Worm (Caenorhabditis elegans): Measurements from ENCODE around the gene rrf-3.

rrf-3 gene

ce11 chrII:8190455-8190854 is 28.2 kb downstream of the rrf-3 start, which contains the start of gene T05C12.8:
TSS of gene T05C12.8 (minus strand) at chrII:8190555.
- no peak for TF ChIP-seq ZK337.2 (GFP tag; IDR thresholded peaks at IDR 0.05)
- TF ChIP-seq daf-8 (GFP tag; IDR thresholded peaks at IDR 0.05), result no peak
- TF ChIP-seq unc-130 (GFP tag; optimal IDR thresholded peaks at IDR 0.05), result no peak
- no peak for TF ChIP-seq zip-2 (tag; optimal IDR thresholded peaks at IDR 0.05)
- no peak for TF ChIP-seq spr-1 (tag; optimal IDR thresholded peaks at IDR 0.05)
- TF ChIP-seq mxl-3 (GFP tag; optimal IDR thresholded peaks at IDR 0.05), result no peak
- TF ChIP-seq ceh-82 (tag; optimal IDR thresholded peaks at IDR 0.05), result no peak

ce11 chrII:8193126-8193525 is 30.9 kb downstream of the rrf-3 start, which contains the start of gene T05C12.9:
TSS of gene T05C12.9 (minus strand) at chrII:8193226.
- no peak for TF ChIP-seq nhr-42 (GFP tag; IDR thresholded peaks at IDR 0.05)
- no peak for TF ChIP-seq daf-12 (tag; optimal IDR thresholded peaks at IDR 0.05)
- no peak for TF ChIP-seq aly-2 (tag; optimal IDR thresholded peaks at IDR 0.05)
- no peak for TF ChIP-seq daf-19 (GFP tag; conservative IDR thresholded peaks at IDR 0.05)
- no peak for TF ChIP-seq Y5F2A.4 (GFP tag; optimal IDR thresholded peaks at IDR 0.05)
- TF ChIP-seq lin-29 (GFP tag; IDR thresholded peaks at IDR 0.05), result no peak
- TF ChIP-seq unc-62 (GFP tag; optimal IDR thresholded peaks at IDR 0.05 in 1 of 2), result no peak
- no peak for TF ChIP-seq unc-62 (tag; optimal IDR thresholded peaks at IDR 0.05)
- TF ChIP-seq php-3 (GFP tag; IDR thresholded peaks at IDR 0.05), result no peak
- TF ChIP-seq ZK337.2 (GFP tag; IDR thresholded peaks at IDR 0.05), result no peak
- no peak for TF ChIP-seq lin-38 (GFP tag; IDR thresholded peaks at IDR 0.05)
- TF ChIP-seq dpl-1 (GFP tag; optimal IDR thresholded peaks at IDR 0.05), result no peak

ce11 chrII:8193922-8194321 is 31.7 kb downstream of the rrf-3 start:
- peak in 1 of 2 experiments; percentile 49 for TF ChIP-seq unc-62 (GFP tag; optimal IDR thresholded peaks at IDR 0.05 in 1 of 2)
- TF ChIP-seq unc-62 (tag; optimal IDR thresholded peaks at IDR 0.05), result no peak
- TF ChIP-seq fos-1 (tag; optimal IDR thresholded peaks at IDR 0.05), result no peak

ce11 chrII:8198503-8198902 is 36.2 kb downstream of the rrf-3 start, which contains the start of gene qua-1:
TSS of gene qua-1 (plus strand) at chrII:8198803.
- TF ChIP-seq dmd-6 (GFP tag; IDR thresholded peaks at IDR 0.05), result no peak
- TF ChIP-seq tag-97 (GFP tag; IDR thresholded peaks at IDR 0.05), result no peak
- no peak for TF ChIP-seq zag-1 (tag; optimal IDR thresholded peaks at IDR 0.05)
- no peak for TF ChIP-seq ztf-11 (tag; optimal IDR thresholded peaks at IDR 0.05)
- no peak for TF ChIP-seq cey-2 (tag; optimal IDR thresholded peaks at IDR 0.05; ENCODE audit: borderline replicate concordance, insufficient read depth)
- TF ChIP-seq ztf-7 (tag; optimal IDR thresholded peaks at IDR 0.05), result no peak
- TF ChIP-seq nhr-28 (tag; optimal IDR thresholded peaks at IDR 0.05), result no peak
- no peak for TF ChIP-seq mxl-2 (GFP tag; conservative IDR thresholded peaks at IDR 0.05)
- no peak for TF ChIP-seq ceh-32 (tag; optimal IDR thresholded peaks at IDR 0.05; ENCODE audit: poor library complexity)
- TF ChIP-seq mdt-29 (GFP tag; IDR thresholded peaks at IDR 0.05), result no peak
- no peak for TF ChIP-seq ceh-28 (tag; optimal IDR thresholded peaks at IDR 0.05)
- TF ChIP-seq snpc-1.2 (GFP tag; IDR thresholded peaks at IDR 0.05), result no peak

- TF ChIP-seq aha-1 (tag) (peak; percentile 78), dve-1 (tag; optimal IDR thresholded peaks at IDR 0.05; ENCODE audit: insufficient read depth) (no peak)
These were observed 37.5 kb downstream of the rrf-3 start for ce11 chrII:8199803-8200202.

- TF ChIP-seq lin-29 (GFP tag; IDR thresholded peaks at IDR 0.05) (no peak), unc-39 (tag; optimal IDR thresholded peaks at IDR 0.05) (no peak), egl-27 (tag; optimal IDR thresholded peaks at IDR 0.05) (no peak), mes-2 (tag; optimal IDR thresholded peaks at IDR 0.05; ENCODE audit: poor library complexity, severe bottlenecking) (no peak), nhr-11 (tag; optimal IDR thresholded peaks at IDR 0.05) (no peak), R02D3.7 (tag; optimal IDR thresholded peaks at IDR 0.05) (no peak), nhr-111 (GFP tag; optimal IDR thresholded peaks at IDR 0.05) (no peak), unc-130 (GFP tag; optimal IDR thresholded peaks at IDR 0.05) (no peak), fos-1 (tag; optimal IDR thresholded peaks at IDR 0.05) (no peak), mdt-29 (GFP tag; IDR thresholded peaks at IDR 0.05) (no peak), daf-16 (GFP tag; optimal IDR thresholded peaks at IDR 0.05) (no peak), daf-16 (tag; optimal IDR thresholded peaks at IDR 0.05) (no peak), nhr-102 (tag; optimal IDR thresholded peaks at IDR 0.05) (no peak), set-16 (GFP tag; IDR thresholded peaks at IDR 0.05) (no peak), ZK546.5 (tag; optimal IDR thresholded peaks at IDR 0.05) (no peak), skn-1 (tag; optimal IDR thresholded peaks at IDR 0.05) (no peak), Y5F2A.4 (GFP tag; optimal IDR thresholded peaks at IDR 0.05) (no peak)
These were observed 41.8 kb downstream of the rrf-3 start, which contains the start of gene col-76 for ce11 chrII:8204039-8204438. TSS of gene col-76 (plus strand) at chrII:8204339.

Measured in whole organism, L4 larva.